Worm (Caenorhabditis elegans): ENCODE data around the gene D2096.10.
"Not testable (repeated sequence)": the region's sequence is repeated elsewhere in the genome, so short reads cannot be mapped to it uniquely, and the experiment has no call there.

Gene D2096.10

ce11 chrIV:8389139-8389538 is at the start of gene D2096.10:
D2096.10 (minus strand) TSS chrIV:8389239.
- TF ChIP-seq med-1 (GFP tag; optimal IDR thresholded peaks at IDR 0.05; ENCODE audit: insufficient read depth); tab-1 (GFP tag; IDR thresholded peaks at IDR 0.05); flt-1 (GFP tag; IDR thresholded peaks at IDR 0.05): not testable (repeated sequence)

- TF ChIP-seq flt-1 (GFP tag; IDR thresholded peaks at IDR 0.05) = peak; percentile 86
- TF ChIP-seq cog-1 (tag; optimal IDR thresholded peaks at IDR 0.05) = peak; percentile 94
- TF ChIP-seq ref-1 (GFP tag; conservative IDR thresholded peaks at IDR 0.05) = no peak
- TF ChIP-seq klf-2 (GFP tag; conservative IDR thresholded peaks at IDR 0.05) = no peak
- peak; percentile 59; the same call in 1 of the 2 replicates for TF ChIP-seq ztf-29 (GFP tag; IDR thresholded peaks at IDR 0.05)
- peak; percentile 51; the same call in 1 of the 2 replicates for TF ChIP-seq ztf-23 (GFP tag; IDR thresholded peaks at IDR 0.05)
- TF ChIP-seq tab-1 (GFP tag; IDR thresholded peaks at IDR 0.05) = peak; percentile 73; the same call in 1 of the 2 replicates
- peak; percentile 29; the same call in 1 of the 2 replicates for TF ChIP-seq T22C8.4 (GFP tag; IDR thresholded peaks at IDR 0.05)
- TF ChIP-seq med-1 (GFP tag; optimal IDR thresholded peaks at IDR 0.05; ENCODE audit: insufficient read depth) = no peak
Observed at ce11 chrIV:8432709-8433108, 43.7 kb upstream of the D2096.10 start, which contains the start of the genes T26A8.4 and pdtf-1. T26A8.4 (minus strand) TSS chrIV:8432893. pdtf-1 (plus strand) TSS chrIV:8433038.

ce11 chrIV:8431567-8432458 is 42.8 kb upstream of the D2096.10 start:
- TF ChIP-seq flt-1 (GFP tag; IDR thresholded peaks at IDR 0.05) = peak; percentile 83
- TF ChIP-seq T22C8.4 (GFP tag; IDR thresholded peaks at IDR 0.05) = peak; percentile 86
- no peak for TF ChIP-seq med-1 (GFP tag; optimal IDR thresholded peaks at IDR 0.05; ENCODE audit: insufficient read depth)
- peak; percentile 35; the same call in 1 of the 2 replicates for TF ChIP-seq ztf-23 (GFP tag; IDR thresholded peaks at IDR 0.05)
- peak; percentile 86 for TF ChIP-seq ztf-29 (GFP tag; IDR thresholded peaks at IDR 0.05)
- TF ChIP-seq cog-1 (tag; optimal IDR thresholded peaks at IDR 0.05) = no peak
- TF ChIP-seq ref-1 (GFP tag; conservative IDR thresholded peaks at IDR 0.05) = no peak
- TF ChIP-seq klf-2 (GFP tag; conservative IDR thresholded peaks at IDR 0.05) = no peak
- no peak; the same call in 1 of the 2 replicates for TF ChIP-seq tab-1 (GFP tag; IDR thresholded peaks at IDR 0.05)

ce11 chrIV:8428492-8428891 is 39.5 kb upstream of the D2096.10 start:
- no peak for TF ChIP-seq med-1 (GFP tag; optimal IDR thresholded peaks at IDR 0.05; ENCODE audit: insufficient read depth)
- TF ChIP-seq ztf-23 (GFP tag; IDR thresholded peaks at IDR 0.05) = 0 out of 2 replicates have a peak, but pooled peaks have one; percentile 22
- no peak for TF ChIP-seq ref-1 (GFP tag; conservative IDR thresholded peaks at IDR 0.05)
- no peak for TF ChIP-seq T22C8.4 (GFP tag; IDR thresholded peaks at IDR 0.05)
- TF ChIP-seq ztf-29 (GFP tag; IDR thresholded peaks at IDR 0.05) = no peak
- TF ChIP-seq cog-1 (tag; optimal IDR thresholded peaks at IDR 0.05) = peak; percentile 43
- peak; percentile 76 for TF ChIP-seq flt-1 (GFP tag; IDR thresholded peaks at IDR 0.05)
- TF ChIP-seq tab-1 (GFP tag; IDR thresholded peaks at IDR 0.05) = 0 out of 2 replicates have a peak, but pooled peaks have one; percentile 74
- no peak for TF ChIP-seq klf-2 (GFP tag; conservative IDR thresholded peaks at IDR 0.05)

DNA sequence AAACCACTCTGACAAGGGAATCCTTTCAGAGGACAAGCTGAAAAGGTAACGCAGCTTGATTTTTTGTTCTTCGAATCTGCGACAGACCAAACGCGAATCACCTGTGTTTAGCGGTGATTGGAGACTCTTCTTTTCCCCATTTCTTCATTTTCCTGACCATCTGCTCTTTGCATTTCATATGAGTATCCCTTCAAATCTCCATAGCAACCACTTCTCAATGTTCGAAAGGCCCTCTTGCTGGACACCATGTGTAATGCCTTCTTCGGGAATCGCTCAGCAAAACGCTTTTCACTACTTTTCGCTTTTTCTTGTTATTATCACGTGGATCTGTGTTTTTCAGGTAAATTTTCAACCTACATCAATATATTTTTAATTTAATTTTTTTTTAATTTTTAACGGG is 37.5 kb upstream of the D2096.10 start, which contains the start of the genes T26A8.3 and tmem-231:
Gene T26A8.3 (minus strand): TSS at position 101 of the 400 bp plus-strand sequence.
Gene tmem-231 (plus strand): TSS at position 249 of the 400 bp plus-strand sequence.
- TF ChIP-seq ref-1 (GFP tag; conservative IDR thresholded peaks at IDR 0.05) (no peak), cog-1 (tag; optimal IDR thresholded peaks at IDR 0.05) (no peak), tab-1 (GFP tag; IDR thresholded peaks at IDR 0.05) (no peak), ztf-23 (GFP tag; IDR thresholded peaks at IDR 0.05) (no peak), med-1 (GFP tag; optimal IDR thresholded peaks at IDR 0.05; ENCODE audit: insufficient read depth) (no peak), flt-1 (GFP tag; IDR thresholded peaks at IDR 0.05) (no peak), klf-2 (GFP tag; conservative IDR thresholded peaks at IDR 0.05) (no peak), T22C8.4 (GFP tag; IDR thresholded peaks at IDR 0.05) (no peak), ztf-29 (GFP tag; IDR thresholded peaks at IDR 0.05) (no peak)

ce11 chrIV:8420961-8421360 is 31.9 kb upstream of the D2096.10 start, which contains the start of gene M116.5:
M116.5 (minus strand) TSS chrIV:8421061.
- TF ChIP-seq klf-2 (GFP tag; conservative IDR thresholded peaks at IDR 0.05) (no peak), cog-1 (tag; optimal IDR thresholded peaks at IDR 0.05) (no peak), flt-1 (GFP tag; IDR thresholded peaks at IDR 0.05) (no peak), ztf-23 (GFP tag; IDR thresholded peaks at IDR 0.05) (no peak), T22C8.4 (GFP tag; IDR thresholded peaks at IDR 0.05) (no peak), med-1 (GFP tag; optimal IDR thresholded peaks at IDR 0.05; ENCODE audit: insufficient read depth) (no peak), ztf-29 (GFP tag; IDR thresholded peaks at IDR 0.05) (no peak), ref-1 (GFP tag; conservative IDR thresholded peaks at IDR 0.05) (no peak), tab-1 (GFP tag; IDR thresholded peaks at IDR 0.05) (no peak)

ce11 chrIV:8412538-8412937 is 23.5 kb upstream of the D2096.10 start:
- TF ChIP-seq flt-1 (GFP tag; IDR thresholded peaks at IDR 0.05) (peak; percentile 73), ztf-23 (GFP tag; IDR thresholded peaks at IDR 0.05) (0 out of 2 replicates have a peak, but pooled peaks have one; percentile 56), tab-1 (GFP tag; IDR thresholded peaks at IDR 0.05) (peak; percentile 31; the same call in 1 of the 2 replicates), T22C8.4 (GFP tag; IDR thresholded peaks at IDR 0.05) (peak; percentile 53; the same call in 1 of the 2 replicates), ref-1 (GFP tag; conservative IDR thresholded peaks at IDR 0.05) (peak; percentile 54; the same call in 1 of the 2 replicates)

- TF ChIP-seq flt-1 (GFP tag; IDR thresholded peaks at IDR 0.05) (no peak), T22C8.4 (GFP tag; IDR thresholded peaks at IDR 0.05) (no peak), ztf-23 (GFP tag; IDR thresholded peaks at IDR 0.05) (no peak), klf-2 (GFP tag; conservative IDR thresholded peaks at IDR 0.05) (no peak), ztf-29 (GFP tag; IDR thresholded peaks at IDR 0.05) (no peak), cog-1 (tag; optimal IDR thresholded peaks at IDR 0.05) (no peak), med-1 (GFP tag; optimal IDR thresholded peaks at IDR 0.05; ENCODE audit: insufficient read depth) (no peak), ref-1 (GFP tag; conservative IDR thresholded peaks at IDR 0.05) (no peak)
Observed at ce11 chrIV:8397814-8398213, 8.8 kb upstream of the D2096.10 start.

DNA sequence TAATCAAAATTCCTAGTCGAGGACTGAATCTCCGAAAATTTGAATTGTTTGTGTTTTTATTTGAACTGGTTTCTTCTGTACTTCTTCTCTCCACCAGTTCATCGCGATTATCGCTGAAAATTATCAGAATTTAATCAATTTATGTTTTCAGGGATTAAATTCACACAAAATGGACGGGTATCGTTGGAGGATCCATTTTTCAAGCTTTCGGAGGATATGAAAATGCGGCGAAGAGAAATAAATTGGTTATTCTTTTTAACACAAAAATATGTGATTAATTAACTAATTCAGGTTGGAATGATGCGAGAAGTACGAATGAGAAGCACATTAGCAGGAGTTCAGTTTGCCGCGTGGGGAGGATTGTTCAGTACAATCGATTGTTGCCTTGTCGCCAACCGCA is 7.3 kb upstream of the D2096.10 start, which contains the start of gene timm-17B.2:
Gene timm-17B.2 (plus strand): TSS at position 301 of the 400 bp plus-strand sequence.
- no peak for TF ChIP-seq ztf-23 (GFP tag; IDR thresholded peaks at IDR 0.05)
- TF ChIP-seq klf-2 (GFP tag; conservative IDR thresholded peaks at IDR 0.05) = no peak
- no peak for TF ChIP-seq T22C8.4 (GFP tag; IDR thresholded peaks at IDR 0.05)
- no peak for TF ChIP-seq flt-1 (GFP tag; IDR thresholded peaks at IDR 0.05)
- no peak for TF ChIP-seq cog-1 (tag; optimal IDR thresholded peaks at IDR 0.05)
